Fruit fly (Drosophila melanogaster): ENCODE data around the gene Lrch.

The Lrch gene

DNA sequence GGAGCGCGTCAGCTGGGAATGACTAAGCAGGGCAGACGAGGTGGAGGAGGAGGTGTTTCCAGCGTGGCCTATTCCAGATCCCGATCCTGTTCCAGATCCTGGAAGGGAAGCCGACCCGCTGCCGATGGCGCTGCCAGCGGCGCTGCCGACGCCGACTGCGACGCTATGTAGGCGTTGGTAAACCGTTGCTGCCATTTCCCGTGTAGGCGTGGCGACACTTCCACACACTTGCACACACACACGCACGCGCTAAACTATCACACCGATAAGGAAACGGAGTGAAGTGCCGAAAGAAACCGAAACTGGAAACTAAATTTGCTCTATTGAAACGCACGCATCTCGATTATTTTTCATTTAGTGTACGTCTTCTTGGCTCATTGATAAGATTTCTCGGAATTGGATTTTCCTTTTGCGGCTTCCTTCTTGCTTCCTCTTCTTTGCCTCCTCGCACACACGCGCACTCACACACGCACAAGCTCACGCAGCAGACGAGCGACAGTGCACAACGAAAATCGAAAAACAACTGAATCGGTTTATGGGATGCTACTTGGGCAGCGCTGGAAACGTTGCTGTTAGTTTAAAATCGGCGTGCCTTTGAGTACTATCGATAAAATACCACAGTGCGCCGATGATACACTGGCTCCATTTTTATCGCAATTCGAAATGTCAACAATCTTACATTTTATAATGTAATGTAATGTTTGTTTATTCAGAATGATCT lies at the start of gene Lrch:
Lrch (minus strand) TSS at position 528 of the 721 bp plus-strand sequence.
- TF ChIP-seq CTCF (optimal IDR thresholded peaks at IDR 0.05) (peak; percentile 22), CG8478 (optimal IDR thresholded peaks at IDR 0.05) (no peak)

DNA sequence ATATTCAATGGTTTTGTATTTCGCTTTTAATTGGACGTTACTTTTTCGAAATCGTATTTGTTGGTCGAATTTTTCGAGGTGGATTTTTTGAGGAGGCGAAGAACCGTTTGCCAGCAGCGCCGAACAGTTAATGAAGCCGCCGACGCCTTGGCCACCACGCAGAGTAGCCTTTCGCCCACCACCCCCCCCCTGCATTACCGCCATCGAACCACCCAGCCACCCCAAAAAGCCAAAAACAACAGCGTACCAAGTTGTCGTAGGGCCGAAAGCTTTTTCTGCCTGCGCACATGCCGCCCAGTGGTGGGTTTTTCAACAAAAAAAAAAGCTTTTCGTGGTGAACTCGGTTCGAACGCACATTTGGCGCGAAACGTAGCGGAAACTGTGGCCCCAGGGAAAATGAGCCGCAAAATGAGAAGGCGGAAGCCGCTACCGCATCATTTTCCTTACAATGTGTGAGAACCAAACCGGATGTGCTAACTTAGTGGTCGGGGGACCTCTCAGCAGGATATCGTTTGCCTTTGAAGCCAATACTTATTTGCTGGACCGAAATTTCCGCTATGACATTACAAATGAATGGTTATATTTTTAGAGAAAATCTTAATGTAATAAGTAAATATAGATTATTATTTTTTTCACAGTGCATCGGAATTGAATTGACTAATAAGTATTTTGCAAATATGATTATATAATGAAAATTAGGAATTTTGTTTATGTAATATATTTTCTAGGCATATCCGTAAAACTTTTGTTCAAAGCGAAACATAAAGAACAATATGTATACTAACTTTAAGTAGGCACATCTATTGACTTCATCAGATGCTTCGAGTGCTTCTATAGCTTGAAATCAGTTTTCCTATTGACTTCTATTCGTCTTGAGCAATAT lies 49.4 kb upstream of the Lrch start, which contains the start of the genes Dif and CG5043:
Dif (minus strand) TSS at position 132 of the 883 bp plus-strand sequence.
CG5043 (plus strand) TSS at position 833 of the 883 bp plus-strand sequence.
- TF ChIP-seq CTCF (optimal IDR thresholded peaks at IDR 0.05) (no peak), CG8478 (optimal IDR thresholded peaks at IDR 0.05) (no peak)

DNA sequence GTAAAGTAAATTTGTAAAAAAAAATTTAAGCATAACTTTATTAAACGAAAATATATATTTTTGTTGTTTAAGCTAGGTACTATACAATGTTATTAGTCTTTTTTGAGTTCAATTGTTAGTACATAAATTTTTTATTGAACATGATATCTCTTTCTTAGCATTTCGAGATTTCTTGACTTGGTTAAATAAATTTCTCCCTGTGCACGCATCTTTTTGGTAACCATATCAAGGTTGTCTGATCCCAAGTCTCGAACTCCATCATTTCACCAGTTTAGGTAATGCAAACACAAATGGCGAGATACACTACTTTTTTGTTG lies 47.4 kb upstream of the Lrch start:
- TF ChIP-seq CTCF (optimal IDR thresholded peaks at IDR 0.05) = no peak
- TF ChIP-seq CG8478 (optimal IDR thresholded peaks at IDR 0.05) = no peak

DNA sequence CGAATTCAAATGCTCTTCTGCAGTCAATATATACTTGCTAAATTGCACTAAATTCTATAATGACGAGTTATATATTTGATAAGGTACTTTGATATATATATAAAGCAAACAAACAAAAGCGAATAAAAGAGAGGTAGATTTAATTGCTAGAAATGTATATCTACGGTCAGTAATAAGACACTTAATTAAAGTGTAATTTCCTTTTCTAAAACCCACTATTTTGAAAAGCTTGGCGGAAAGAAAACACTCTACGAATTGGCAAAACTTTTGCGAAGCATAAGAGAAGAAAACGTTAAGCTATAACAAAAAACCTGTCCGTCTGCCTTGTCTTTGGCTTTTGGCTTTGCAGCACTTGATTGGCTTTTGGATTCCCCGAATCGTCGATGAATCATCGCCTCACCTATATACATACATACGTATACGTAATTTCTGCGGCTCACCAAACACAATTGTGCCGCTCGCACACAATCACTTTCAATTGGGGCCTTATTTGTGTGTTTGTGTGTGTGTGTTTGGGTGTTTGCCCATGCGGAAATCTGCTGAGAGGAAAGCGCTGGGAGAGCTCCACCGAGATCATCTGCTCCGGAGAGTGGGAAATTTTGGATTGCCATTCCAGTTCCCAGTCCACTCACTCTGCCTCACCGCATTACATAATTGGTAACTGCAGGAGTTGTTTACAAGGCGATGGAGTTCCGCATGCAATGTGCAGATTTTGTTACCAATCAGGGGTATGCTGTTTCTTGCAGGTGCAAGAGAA lies 46.9 kb upstream of the Lrch start:
- TF ChIP-seq CTCF (optimal IDR thresholded peaks at IDR 0.05) (no peak), CG8478 (optimal IDR thresholded peaks at IDR 0.05) (no peak)

DNA sequence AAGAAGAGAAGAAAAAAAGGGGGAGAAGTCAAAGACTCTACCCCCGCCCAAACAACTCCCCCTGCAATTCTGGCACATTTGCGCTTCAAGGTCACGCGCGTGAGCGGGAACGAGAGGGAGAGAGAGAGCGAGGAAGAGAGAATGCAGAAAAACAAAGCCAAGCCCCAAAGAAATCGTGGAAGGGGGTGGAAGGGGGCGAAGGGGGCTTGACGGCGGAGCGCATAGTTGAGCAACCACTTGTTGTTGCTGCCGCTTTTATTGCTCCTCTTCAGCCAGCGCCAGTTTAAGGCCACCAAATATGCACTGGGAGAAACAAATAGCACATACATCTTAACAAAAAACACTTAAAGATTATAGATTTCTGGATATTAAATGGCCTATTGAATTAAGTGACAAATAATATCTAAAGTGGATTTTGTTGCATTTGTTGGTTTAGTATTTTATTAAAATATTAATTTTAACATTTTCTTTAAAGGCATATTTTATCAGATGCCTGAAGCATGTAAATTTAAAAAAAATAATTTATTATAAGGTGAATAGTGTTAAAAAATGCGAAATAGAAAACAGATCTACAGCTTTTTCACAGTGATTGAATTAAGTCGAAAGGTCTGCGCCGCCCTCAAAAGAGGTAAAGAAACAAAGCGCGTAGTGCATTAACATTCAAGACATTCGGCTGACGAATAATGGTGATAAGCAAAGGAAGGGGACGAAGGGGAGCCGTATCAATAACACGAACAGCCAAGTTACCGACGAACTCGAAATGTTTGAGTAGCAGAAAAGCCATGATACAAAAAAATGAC lies 46.1 kb upstream of the Lrch start:
- TF ChIP-seq CTCF (optimal IDR thresholded peaks at IDR 0.05) = no peak
- TF ChIP-seq CG8478 (optimal IDR thresholded peaks at IDR 0.05) = no peak

DNA sequence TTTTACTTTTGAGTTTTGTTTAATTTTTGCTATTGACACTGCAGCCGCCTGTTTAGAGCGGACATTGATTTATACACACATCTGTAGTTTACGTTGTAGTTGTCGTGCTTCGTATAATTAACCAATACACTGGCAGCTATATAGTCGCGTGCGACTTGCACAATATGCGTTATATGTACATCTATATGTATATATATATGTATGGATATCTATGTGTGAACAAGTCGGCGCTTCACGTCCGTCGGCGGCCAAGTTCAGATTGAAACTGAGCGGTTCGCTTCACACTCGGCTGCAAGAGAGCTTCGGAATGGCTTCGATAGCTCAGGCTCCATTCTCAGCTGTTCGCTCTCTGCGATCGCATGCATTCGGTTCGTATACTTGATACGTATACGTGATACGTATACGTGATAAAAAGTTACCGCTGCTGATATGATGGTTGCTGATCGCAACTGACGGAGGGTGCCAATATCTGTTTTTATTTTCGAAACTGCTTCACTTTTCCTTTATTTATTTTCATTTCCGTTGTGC lies 44.1 kb upstream of the Lrch start:
- TF ChIP-seq CG8478 (optimal IDR thresholded peaks at IDR 0.05) = no peak
- no peak for TF ChIP-seq CTCF (optimal IDR thresholded peaks at IDR 0.05)

DNA sequence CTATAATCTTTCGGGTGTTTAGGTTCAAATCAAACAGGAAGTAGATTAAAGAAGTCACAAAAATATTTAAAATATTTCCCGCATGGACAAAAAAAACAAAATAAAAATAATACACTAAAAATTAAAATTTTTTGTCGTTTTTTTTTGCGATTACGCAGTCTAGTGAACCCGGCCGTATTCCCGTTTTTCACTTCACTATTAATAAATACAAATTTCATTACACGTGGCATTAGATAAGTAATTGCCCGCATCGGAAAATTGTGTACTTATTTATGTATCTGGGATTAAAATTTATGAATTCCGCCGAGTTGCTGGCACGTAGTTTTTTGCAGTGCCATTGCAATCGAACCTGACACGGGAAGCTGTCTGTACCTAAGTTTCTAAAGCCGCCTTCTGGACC lies 43.3 kb upstream of the Lrch start:
- no peak for TF ChIP-seq CTCF (optimal IDR thresholded peaks at IDR 0.05)
- TF ChIP-seq CG8478 (optimal IDR thresholded peaks at IDR 0.05) = no peak

DNA sequence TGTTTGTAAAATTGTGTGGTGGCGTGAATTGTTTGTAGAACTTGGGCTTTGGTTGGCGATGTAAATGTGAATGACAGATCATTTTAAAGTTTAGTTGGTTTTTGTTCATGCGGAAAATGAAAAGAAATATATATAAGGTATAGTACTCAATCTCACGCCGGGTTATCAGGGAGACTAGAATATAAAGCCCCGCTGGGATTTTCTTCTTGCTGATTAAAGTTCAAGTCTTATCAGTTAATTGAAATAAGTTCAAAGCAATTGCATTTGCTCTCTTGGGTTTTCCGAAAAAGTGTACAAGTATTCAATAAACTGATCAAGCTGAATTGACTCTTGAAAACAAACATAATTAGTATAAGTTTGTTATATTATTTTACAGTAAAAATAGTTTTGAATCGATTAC lies 41.5 kb upstream of the Lrch start:
- no peak for TF ChIP-seq CG8478 (optimal IDR thresholded peaks at IDR 0.05)

DNA sequence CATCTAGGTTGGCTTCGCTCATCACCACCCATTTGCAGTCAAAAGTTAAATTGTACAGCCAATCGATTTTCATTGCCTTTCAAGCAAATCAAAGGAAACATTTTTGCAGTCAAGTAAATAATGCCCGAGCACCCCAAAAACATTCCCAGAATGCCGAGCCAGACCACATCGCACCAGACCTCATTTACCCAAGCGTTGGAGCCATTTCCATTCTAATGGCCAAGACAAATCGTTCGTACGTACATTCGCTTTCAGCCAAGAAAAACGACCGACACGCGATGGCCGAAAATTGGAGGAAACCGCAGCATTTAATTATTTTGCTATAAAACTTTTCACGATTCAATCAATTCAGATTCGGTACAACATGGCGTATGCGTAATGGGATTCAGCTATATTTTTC lies 41.1 kb upstream of the Lrch start:
- TF ChIP-seq CTCF (optimal IDR thresholded peaks at IDR 0.05) = no peak
- TF ChIP-seq CG8478 (optimal IDR thresholded peaks at IDR 0.05) = no peak

DNA sequence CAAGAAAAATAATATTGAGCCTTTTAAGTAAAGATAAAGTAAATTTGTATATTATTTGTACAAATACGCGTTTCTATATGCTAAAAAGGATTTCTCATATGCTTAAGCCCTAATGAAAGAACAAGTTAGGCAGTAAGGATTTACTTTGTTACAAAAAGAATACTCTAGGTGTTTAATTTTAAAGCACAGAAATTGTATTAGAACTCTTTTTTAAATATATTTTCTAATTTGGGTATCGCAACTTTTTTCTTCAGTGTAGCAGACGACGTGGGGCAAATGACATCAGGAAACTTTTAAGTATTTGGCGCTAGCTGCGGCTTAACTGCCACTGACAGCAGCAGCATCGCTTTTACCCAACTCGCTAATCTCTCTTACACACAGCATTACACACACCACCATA lies 38.2 kb upstream of the Lrch start:
- TF ChIP-seq CG8478 (optimal IDR thresholded peaks at IDR 0.05) (no peak), CTCF (optimal IDR thresholded peaks at IDR 0.05) (no peak)

DNA sequence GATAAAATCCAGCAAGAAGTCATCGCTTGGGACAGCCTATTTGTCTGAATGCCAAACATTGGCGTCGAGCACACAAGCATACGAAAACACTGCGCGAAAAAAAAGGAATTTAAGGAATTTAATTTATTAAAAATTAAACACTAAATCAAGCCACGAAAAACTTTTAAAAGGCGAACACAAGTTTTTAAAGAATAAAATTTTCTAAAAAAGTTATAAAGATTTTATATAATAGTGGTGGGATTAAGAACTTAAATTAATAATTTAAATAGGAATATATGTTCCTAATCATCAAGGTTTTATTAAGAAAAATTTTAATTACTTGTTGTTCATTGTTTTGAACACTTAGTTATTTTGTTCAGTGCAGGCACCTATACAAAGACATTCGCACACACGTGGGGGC lies 37.5 kb upstream of the Lrch start:
- TF ChIP-seq CG8478 (optimal IDR thresholded peaks at IDR 0.05) (no peak), CTCF (optimal IDR thresholded peaks at IDR 0.05) (no peak)

DNA sequence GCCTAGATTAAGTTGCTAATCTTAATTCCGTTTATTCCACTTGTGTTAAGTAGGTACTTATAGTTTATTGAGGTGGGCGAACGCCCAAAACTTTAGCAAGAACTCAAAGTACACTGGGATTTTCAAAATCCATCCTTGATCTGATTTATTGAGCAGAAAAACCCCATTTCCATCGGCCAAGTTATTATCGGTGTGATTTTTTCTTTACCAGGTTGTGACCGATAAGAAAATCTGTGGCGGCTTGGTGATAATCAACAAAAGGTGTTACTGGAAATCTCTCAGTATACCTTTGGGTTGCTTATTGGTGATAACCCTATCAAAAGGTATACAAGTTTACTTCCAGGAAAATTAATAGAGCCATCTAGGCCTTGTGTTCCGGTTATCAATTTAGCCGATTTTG lies 36.5 kb upstream of the Lrch start:
- TF ChIP-seq CTCF (optimal IDR thresholded peaks at IDR 0.05) (no peak), CG8478 (optimal IDR thresholded peaks at IDR 0.05) (no peak)

DNA sequence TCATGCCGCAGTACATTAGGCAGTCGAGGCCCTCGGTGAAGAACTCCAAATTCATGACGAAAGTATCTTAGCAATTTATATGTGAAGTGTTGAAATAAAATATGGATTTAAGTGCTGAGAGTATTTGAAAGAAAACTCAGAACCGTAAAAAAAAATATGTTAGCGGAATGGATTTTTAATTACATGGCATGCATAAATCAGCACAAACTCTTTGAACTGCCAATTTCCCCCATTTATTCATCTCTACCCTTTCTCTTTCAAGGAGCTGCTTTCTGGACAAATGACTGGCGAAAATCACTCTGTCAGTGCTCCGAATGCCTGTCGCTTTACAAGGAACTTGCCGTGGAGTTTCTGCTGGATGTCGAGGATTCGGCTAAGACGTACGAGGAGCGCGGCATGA lies 28.6 kb upstream of the Lrch start, which contains the start of gene Rsph9:
Rsph9 (minus strand) TSS at position 101 of the 400 bp plus-strand sequence.
- TF ChIP-seq CTCF (optimal IDR thresholded peaks at IDR 0.05) (no peak), CG8478 (optimal IDR thresholded peaks at IDR 0.05) (no peak)

DNA sequence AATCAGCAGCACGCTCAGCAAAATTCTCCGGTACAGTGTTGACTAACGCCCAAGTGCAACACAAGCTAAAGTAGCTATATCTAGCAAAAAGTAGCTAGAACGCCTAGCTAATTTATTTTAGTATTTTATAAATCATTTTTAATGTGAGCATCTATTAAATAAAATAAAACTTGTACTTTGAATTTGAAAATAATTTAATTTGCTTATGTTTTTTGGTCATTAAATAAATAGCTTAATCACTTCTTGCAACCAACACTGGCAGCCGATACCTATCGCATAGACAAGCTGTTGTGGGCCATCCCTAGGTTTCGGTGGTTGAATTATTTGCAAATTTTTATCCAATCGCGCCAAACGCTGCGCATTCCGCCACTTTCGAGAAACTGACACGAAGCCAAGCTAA lies 26.4 kb upstream of the Lrch start, which contains the start of the genes Polr2J and CG15141:
Polr2J (minus strand) TSS at position 49 of the 400 bp plus-strand sequence.
CG15141 (plus strand) TSS at position 284 of the 400 bp plus-strand sequence.
- no peak for TF ChIP-seq CG8478 (optimal IDR thresholded peaks at IDR 0.05)
- no peak for TF ChIP-seq CTCF (optimal IDR thresholded peaks at IDR 0.05)

Data from S2 (cell line).